Worm (Caenorhabditis elegans): ENCODE measurements around the gene Y58A7A.5.

DNA sequence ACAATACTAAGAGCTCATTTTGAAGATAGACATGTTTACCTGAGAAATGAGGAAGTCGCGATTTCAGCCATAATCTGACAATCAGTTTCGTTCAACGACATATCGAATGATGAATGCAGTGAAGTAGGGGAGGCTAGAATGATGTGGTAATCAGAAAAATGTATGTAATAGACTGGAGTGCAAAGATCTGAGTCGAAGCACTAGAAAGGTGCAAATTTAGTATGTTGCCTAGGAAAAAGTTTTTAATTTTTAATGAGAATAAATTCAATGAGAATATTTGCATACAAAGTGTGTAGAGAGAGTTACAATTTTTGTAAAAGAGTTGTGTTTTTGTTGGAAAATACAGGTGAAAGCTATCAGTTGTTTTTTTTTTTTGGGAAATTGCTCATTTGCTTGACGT is 18.2 kb upstream of the Y58A7A.5 start, which contains the start of gene srab-2:
- TF ChIP-seq ama-1 (optimal IDR thresholded peaks at IDR 0.05) (no peak), snpc-4 (tag; optimal IDR thresholded peaks at IDR 0.05) (no peak), nhr-21 (tag; optimal IDR thresholded peaks at IDR 0.05) (no peak), nhr-6 (tag; optimal IDR thresholded peaks at IDR 0.05) (no peak), ceh-16 (tag; optimal IDR thresholded peaks at IDR 0.05) (no peak), F13H6.1 (tag; optimal IDR thresholded peaks at IDR 0.05) (no peak)

All from whole organism, L2 larva.